Fruit fly (Drosophila melanogaster) whole organism, embryonic: ENCODE data around the gene Nf-YA.

ENCODE experiments used
- Bteb2 ChIP-seq: fragments of 200-800 bp; sonication (Bioruptor generic); optimal IDR thresholded peaks from 2 replicates; lab custom pipeline; 2016; ENCODE audit warnings: missing biosample characterization, missing genetic modification characterization
- CG10147 ChIP-seq: fragments of 200-800 bp; sonication (Bioruptor generic); optimal IDR thresholded peaks from 2 replicates; lab custom pipeline; 2019; ENCODE audit warnings: missing biosample characterization, mild to moderate bottlenecking, missing genetic modification characterization, moderate library complexity
- CG1024 ChIP-seq: fragments of 200-800 bp; sonication (Bioruptor generic); IDR thresholded peaks from 2 replicates; pipeline ENCODE4 v1.3.6; 2022; ENCODE audit warnings: missing biosample characterization, missing genetic modification characterization
- CG10321 ChIP-seq: fragments of 200-800 bp; sonication (Bioruptor generic); IDR thresholded peaks from 2 replicates; pipeline ENCODE4 v1.3.6; 2022; ENCODE audit warnings: missing biosample characterization, missing genetic modification characterization
- CG11456 ChIP-seq: fragments of 200-800 bp; sonication (Bioruptor generic); IDR thresholded peaks from 3 replicates; pipeline ENCODE4 v1.3.6; 2022; ENCODE audit warnings: missing biosample characterization, missing genetic modification characterization
- CG11504 ChIP-seq: fragments of 200-800 bp; sonication (Bioruptor generic); optimal IDR thresholded peaks from 3 replicates; lab custom pipeline; 2019; ENCODE audit warnings: missing biosample characterization, mild to moderate bottlenecking, missing genetic modification characterization, moderate library complexity
- CG12071 ChIP-seq: fragments of 200-800 bp; sonication (Bioruptor generic); optimal IDR thresholded peaks from 3 replicates; lab custom pipeline; 2018; ENCODE audit warnings: missing biosample characterization, mild to moderate bottlenecking, missing genetic modification characterization
- CG12236 ChIP-seq: fragments of 200-800 bp; sonication (Bioruptor generic); optimal IDR thresholded peaks from 2 replicates; lab custom pipeline; 2016; ENCODE audit warnings: missing biosample characterization, missing genetic modification characterization
- CG12744 ChIP-seq: fragments of 200-800 bp; sonication (Bioruptor generic); optimal IDR thresholded peaks from 2 replicates; lab custom pipeline; 2016; ENCODE audit warnings: missing biosample characterization, missing genetic modification characterization
- CG13287 ChIP-seq: fragments of 200-800 bp; sonication (Bioruptor generic); IDR thresholded peaks from 2 replicates; pipeline ENCODE4 v1.3.6; 2022; ENCODE audit warnings: missing biosample characterization, missing genetic modification characterization; ENCODE audit not compliant: partially characterized antibody
- CG14860 ChIP-seq: fragments of 200-800 bp; sonication (Bioruptor generic); IDR thresholded peaks from 3 replicates; pipeline ENCODE4 v1.3.6; 2022; ENCODE audit warnings: missing biosample characterization, missing genetic modification characterization; ENCODE audit not compliant: partially characterized antibody
- CG15479 ChIP-seq: fragments of 200-800 bp; sonication (Bioruptor generic); optimal IDR thresholded peaks from 3 replicates; lab custom pipeline; 2019; ENCODE audit warnings: missing biosample characterization, mild to moderate bottlenecking, missing genetic modification characterization, moderate library complexity
- CG15601 ChIP-seq: fragments of 200-800 bp; sonication (Bioruptor generic); optimal IDR thresholded peaks from 3 replicates; lab custom pipeline; 2019; ENCODE audit warnings: missing biosample characterization, mild to moderate bottlenecking, missing genetic modification characterization, moderate library complexity
- CG17829 ChIP-seq: fragments of 200-800 bp; optimal IDR thresholded peaks from 2 replicates; lab custom pipeline; 2019; ENCODE audit warnings: missing biosample characterization, mild to moderate bottlenecking, missing genetic modification characterization, moderate library complexity
- CG18619 ChIP-seq: fragments of 200-800 bp; sonication (Bioruptor generic); optimal IDR thresholded peaks from 3 replicates; lab custom pipeline; 2017; ENCODE audit warnings: missing biosample characterization, mild to moderate bottlenecking, missing genetic modification characterization
- CG2199 ChIP-seq: fragments of 200-800 bp; sonication (Bioruptor generic); IDR thresholded peaks from 3 replicates; pipeline ENCODE4 v1.3.6; 2022; ENCODE audit warnings: missing biosample characterization, missing genetic modification characterization
- CG30431 ChIP-seq: fragments of 200-800 bp; sonication (Bioruptor generic); optimal IDR thresholded peaks from 2 replicates; lab custom pipeline; 2017; ENCODE audit warnings: missing biosample characterization, missing genetic modification characterization
- CG31441 ChIP-seq: fragments of 200-800 bp; sonication (Bioruptor generic); IDR thresholded peaks from 2 replicates; pipeline ENCODE4 v1.3.6; 2022; ENCODE audit warnings: missing biosample characterization, missing genetic modification characterization
- CG32767 ChIP-seq: fragments of 200-800 bp; sonication (Bioruptor generic); IDR thresholded peaks from 2 replicates; pipeline ENCODE4 v1.3.6; 2022; ENCODE audit warnings: missing biosample characterization, missing genetic modification characterization
- CG3407 ChIP-seq: fragments of 200-800 bp; sonication (Bioruptor generic); optimal IDR thresholded peaks from 2 replicates; lab custom pipeline; 2018; ENCODE audit warnings: missing biosample characterization, mild to moderate bottlenecking, missing genetic modification characterization
- CG34422 ChIP-seq: fragments of 200-800 bp; sonication (Bioruptor generic); IDR thresholded peaks from 3 replicates; pipeline ENCODE4 v1.3.6; 2022; ENCODE audit warnings: missing biosample characterization, missing genetic modification characterization
- CG3726 ChIP-seq: fragments of 200-800 bp; sonication (Bioruptor generic); IDR thresholded peaks from 3 replicates; pipeline ENCODE4, ENCODE4 v1.3.6; 2022; ENCODE audit warnings: missing biosample characterization, missing genetic modification characterization
- CG4854 ChIP-seq: fragments of 200-800 bp; sonication (Bioruptor generic); optimal IDR thresholded peaks from 2 replicates; lab custom pipeline; 2016; ENCODE audit warnings: missing biosample characterization, missing genetic modification characterization, inconsistent platforms
- CG5180 ChIP-seq: fragments of 200-800 bp; sonication (Bioruptor generic); optimal IDR thresholded peaks from 3 replicates; lab custom pipeline; 2017; ENCODE audit warnings: missing biosample characterization, missing genetic modification characterization, mild to moderate bottlenecking, moderate library complexity, missing genetic modification reagents
- CG6175 ChIP-seq: fragments of 200-800 bp; sonication (Bioruptor generic); IDR thresholded peaks from 3 replicates; pipeline ENCODE4 v1.3.6; 2022; ENCODE audit warnings: missing biosample characterization, missing genetic modification characterization
- CG6272 ChIP-seq: fragments of 200-800 bp; sonication (Bioruptor generic); IDR thresholded peaks from 2 replicates; pipeline ENCODE4 v1.3.6; 2022; ENCODE audit warnings: missing biosample characterization, missing genetic modification characterization
- CG9932 ChIP-seq: fragments of 200-800 bp; sonication (Bioruptor generic); IDR thresholded peaks from 2 replicates; pipeline ENCODE4 v1.3.6; 2022; ENCODE audit warnings: missing biosample characterization, missing genetic modification characterization
- Dip2 ChIP-seq: fragments of 200-800 bp; sonication (Bioruptor generic); IDR thresholded peaks from 2 replicates; pipeline ENCODE4 v1.3.6; 2022; ENCODE audit warnings: missing biosample characterization, missing genetic modification characterization
- Dref ChIP-seq: fragments of 200-800 bp; sonication (Bioruptor generic); IDR thresholded peaks from 2 replicates; pipeline ENCODE4 v1.3.6; 2022; ENCODE audit warnings: missing biosample characterization, missing genetic modification characterization
- ERR ChIP-seq: fragments of 200-800 bp; sonication (Bioruptor generic); optimal IDR thresholded peaks from 2 replicates; lab custom pipeline; 2016; ENCODE audit warnings: missing biosample characterization, missing genetic modification characterization
- HLH3B ChIP-seq: fragments of 200-800 bp; sonication (Bioruptor generic); IDR thresholded peaks from 2 replicates; pipeline ENCODE4 v1.3.6; 2022; ENCODE audit warnings: missing biosample characterization, missing genetic modification characterization
- Jarid2 ChIP-seq: fragments of 200-800 bp; sonication (Bioruptor generic); optimal IDR thresholded peaks from 3 replicates; lab custom pipeline; 2017; ENCODE audit warnings: mild to moderate bottlenecking, missing biosample characterization, missing genetic modification reagents, missing genetic modification characterization
- Mes4 ChIP-seq: fragments of 200-800 bp; sonication (Bioruptor generic); optimal IDR thresholded peaks from 2 replicates; lab custom pipeline; 2016; ENCODE audit warnings: missing biosample characterization, missing genetic modification characterization
- Rfx ChIP-seq: fragments of 200-800 bp; sonication (Bioruptor generic); IDR thresholded peaks from 2 replicates; pipeline ENCODE4 v1.3.6; 2022; ENCODE audit warnings: missing biosample characterization, missing genetic modification characterization
- Side ChIP-seq: fragments of 200-800 bp; sonication (Bioruptor generic); optimal IDR thresholded peaks from 2 replicates; lab custom pipeline; 2016; ENCODE audit warnings: missing biosample characterization, missing genetic modification characterization
- Taf1 ChIP-seq: fragments of 200-800 bp; sonication (Bioruptor generic); IDR thresholded peaks from 2 replicates; pipeline ENCODE4 v1.3.6; 2022; ENCODE audit warnings: missing biosample characterization, missing genetic modification characterization
- cad ChIP-seq: fragments of >200 bp; optimal IDR thresholded peaks from 2 replicates; lab custom pipeline; 2017; ENCODE audit warnings: missing biosample characterization, missing genetic modification characterization
- cas ChIP-seq: fragments of 200-800 bp; sonication (Bioruptor generic); IDR thresholded peaks from 2 replicates; pipeline ENCODE4 v1.3.6; 2022; ENCODE audit warnings: missing biosample characterization, missing genetic modification characterization
- cato ChIP-seq: fragments of 200-800 bp; sonication (Bioruptor generic); optimal IDR thresholded peaks from 2 replicates; lab custom pipeline; 2016; ENCODE audit warnings: missing biosample characterization, missing genetic modification characterization, borderline replicate concordance
- chinmo ChIP-seq: fragments of 200-800 bp; sonication (Bioruptor generic); IDR thresholded peaks from 4 replicates; pipeline ENCODE4 v1.3.6; 2022; ENCODE audit warnings: missing biosample characterization, missing genetic modification characterization; ENCODE audit not compliant: partially characterized antibody
- chm ChIP-seq: fragments of 200-800 bp; sonication (Bioruptor generic); IDR thresholded peaks from 2 replicates; pipeline ENCODE4 v1.3.6; 2022; ENCODE audit warnings: missing biosample characterization, missing genetic modification characterization
- da ChIP-seq: fragments of 200-800 bp; sonication (Bioruptor generic); optimal IDR thresholded peaks from 2 replicates; lab custom pipeline; 2016; ENCODE audit warnings: missing biosample characterization, missing genetic modification characterization
- ems ChIP-seq: fragments of 200-800 bp; sonication (Bioruptor generic); optimal IDR thresholded peaks from 3 replicates; lab custom pipeline; 2016; ENCODE audit warnings: missing biosample characterization, missing genetic modification characterization
- lbe ChIP-seq: fragments of 200-800 bp; sonication (Bioruptor generic); optimal IDR thresholded peaks from 2 replicates; lab custom pipeline; 2016; ENCODE audit warnings: missing biosample characterization, mild to moderate bottlenecking, missing genetic modification characterization
- lmd ChIP-seq: fragments of 200-800 bp; sonication (Bioruptor generic); IDR thresholded peaks from 2 replicates; pipeline ENCODE4 v1.3.6; 2022; ENCODE audit warnings: missing biosample characterization, missing genetic modification characterization
- ranshi ChIP-seq: fragments of 200-800 bp; sonication (Bioruptor generic); IDR thresholded peaks from 2 replicates; pipeline ENCODE4 v1.3.6; 2022; ENCODE audit warnings: missing biosample characterization, missing genetic modification characterization
- sima ChIP-seq: fragments of 200-800 bp; sonication (Bioruptor generic); optimal IDR thresholded peaks from 2 replicates; lab custom pipeline; 2016; ENCODE audit warnings: missing biosample characterization, missing genetic modification characterization
- sug ChIP-seq: fragments of 200-800 bp; optimal IDR thresholded peaks from 2 replicates; lab custom pipeline; 2019; ENCODE audit warnings: missing biosample characterization, mild to moderate bottlenecking, missing genetic modification characterization, moderate library complexity
- trem ChIP-seq: fragments of 200-800 bp; optimal IDR thresholded peaks from 3 replicates; lab custom pipeline; 2019; ENCODE audit warnings: missing biosample characterization, mild to moderate bottlenecking, missing genetic modification characterization, moderate library complexity
- vnd ChIP-seq: fragments of 200-800 bp; sonication (Bioruptor generic); IDR thresholded peaks from 3 replicates; pipeline ENCODE4 v1.3.6; 2022; ENCODE audit warnings: missing biosample characterization, missing genetic modification characterization; ENCODE audit not compliant: partially characterized antibody
- vvl ChIP-seq: fragments of 200-800 bp; sonication (Bioruptor generic); IDR thresholded peaks from 2 replicates; pipeline ENCODE4 v1.3.6; 2022; ENCODE audit warnings: missing biosample characterization, missing genetic modification characterization

Gene Nf-YA

dm6 chr3L:9401354-9402156, 40.5 kb downstream of the Nf-YA start (continued):
- TF ChIP-seq CG34422 = peak; percentile 6; the same call in 1 of the 3 replicates
- TF ChIP-seq vnd = no peak
- no peak for TF ChIP-seq CG12236
- TF ChIP-seq HLH3B = no peak
- no peak for TF ChIP-seq Rfx (GFP tag; lab: Robert Waterston, UW)
- TF ChIP-seq lbe (GFP tag; lab: Kevin White, UChicago) = peak; percentile 14
- no peak for TF ChIP-seq CG6272 (GFP tag; lab: Robert Waterston, UW)
- no peak for TF ChIP-seq CG5180 (GFP tag; lab: Kevin White, UChicago)
- no peak for TF ChIP-seq Bteb2
- TF ChIP-seq chm (GFP tag; lab: Robert Waterston, UW) = peak; percentile 59; the same call in 1 of the 2 replicates
- no peak for TF ChIP-seq Taf1
- no peak for TF ChIP-seq ems (GFP tag; lab: Kevin White, UChicago)
- TF ChIP-seq Dip2 (GFP tag; lab: Robert Waterston, UW) = no peak
- no peak for TF ChIP-seq CG2199 (GFP tag; lab: Robert Waterston, UW)
- no peak for TF ChIP-seq CG11504 (tag; lab: Kevin White, UChicago)
- TF ChIP-seq Side (GFP tag; lab: Kevin White, UChicago) = no peak
- TF ChIP-seq CG6175 (GFP tag; lab: Robert Waterston, UW) = no peak
- no peak for TF ChIP-seq da (GFP tag; lab: Kevin White, UChicago)
- TF ChIP-seq Dref (GFP tag; lab: Robert Waterston, UW) = no peak
- no peak for TF ChIP-seq CG15601
- no peak for TF ChIP-seq cad (GFP tag; lab: Kevin White, UChicago)
- no peak for TF ChIP-seq CG17829 (tag; lab: Kevin White, UChicago)
- no peak for TF ChIP-seq ranshi (GFP tag; lab: Robert Waterston, UW)
- no peak for TF ChIP-seq trem
- no peak for TF ChIP-seq CG4854 (GFP tag; lab: Kevin White, UChicago)
- TF ChIP-seq Jarid2 = no peak
- TF ChIP-seq lmd (GFP tag; lab: Robert Waterston, UW) = no peak
- no peak for TF ChIP-seq CG3407 (GFP tag; lab: Kevin White, UChicago)
- TF ChIP-seq CG18619 (GFP tag; lab: Kevin White, UChicago) = no peak
- no peak for TF ChIP-seq CG1024
- no peak for TF ChIP-seq CG14860 (GFP tag; lab: Robert Waterston, UW)
- TF ChIP-seq chinmo (GFP tag; lab: Robert Waterston, UW) = peak; percentile 83; the same call in 3 of the 4 replicates
- TF ChIP-seq CG12071 = no peak
- no peak for TF ChIP-seq Mes4
- TF ChIP-seq CG3726 (GFP tag; lab: Robert Waterston, UW) = no peak
- no peak for TF ChIP-seq CG11456 (GFP tag; lab: Robert Waterston, UW)
- TF ChIP-seq sima (GFP tag; lab: Kevin White, UChicago) = no peak
- TF ChIP-seq vvl (GFP tag; lab: Robert Waterston, UW) = peak; percentile 85
- no peak for TF ChIP-seq cato
- no peak for TF ChIP-seq CG12744 (GFP tag; lab: Kevin White, UChicago)
- TF ChIP-seq CG15479 (GFP tag; lab: Kevin White, UChicago) = peak; percentile 91
- TF ChIP-seq sug = peak; percentile 76
- no peak for TF ChIP-seq ERR (GFP tag; lab: Kevin White, UChicago)
- TF ChIP-seq CG10321 (GFP tag; lab: Robert Waterston, UW) = peak; percentile 58; the same call in 1 of the 2 replicates
- TF ChIP-seq CG31441 = no peak
- TF ChIP-seq CG10147 (GFP tag; lab: Kevin White, UChicago) = no peak
- TF ChIP-seq CG13287 (GFP tag; lab: Robert Waterston, UW) = no peak
- no peak for TF ChIP-seq CG9932 (GFP tag; lab: Robert Waterston, UW)
- TF ChIP-seq CG30431 (GFP tag; lab: Kevin White, UChicago) = no peak
- no peak for TF ChIP-seq cas (GFP tag; lab: Robert Waterston, UW)
- TF ChIP-seq CG32767 (GFP tag; lab: Robert Waterston, UW) = peak; percentile 22; the same call in 1 of the 2 replicates
